Worm (Caenorhabditis elegans): ENCODE measurements around the gene str-125.

str-125 gene

ce11 chrV:17066634-17067033 is 9.2 kb downstream of the str-125 start:
- TF ChIP-seq daf-12 (tag; optimal IDR thresholded peaks at IDR 0.05): no peak
- peak; percentile 94 for TF ChIP-seq aha-1 (tag)
- no peak for TF ChIP-seq attf-4 (tag; optimal IDR thresholded peaks at IDR 0.05)

ce11 chrV:17064676-17065075 is 11.1 kb downstream of the str-125 start, which contains the start of gene srh-255:
TSS of gene srh-255 (plus strand) at chrV:17064976.
- TF ChIP-seq dmd-8 (GFP tag; IDR thresholded peaks at IDR 0.05) (no peak), madf-9 (GFP tag; conservative IDR thresholded peaks at IDR 0.05) (no peak), Y5F2A.4 (GFP tag; optimal IDR thresholded peaks at IDR 0.05) (no peak)

DNA sequence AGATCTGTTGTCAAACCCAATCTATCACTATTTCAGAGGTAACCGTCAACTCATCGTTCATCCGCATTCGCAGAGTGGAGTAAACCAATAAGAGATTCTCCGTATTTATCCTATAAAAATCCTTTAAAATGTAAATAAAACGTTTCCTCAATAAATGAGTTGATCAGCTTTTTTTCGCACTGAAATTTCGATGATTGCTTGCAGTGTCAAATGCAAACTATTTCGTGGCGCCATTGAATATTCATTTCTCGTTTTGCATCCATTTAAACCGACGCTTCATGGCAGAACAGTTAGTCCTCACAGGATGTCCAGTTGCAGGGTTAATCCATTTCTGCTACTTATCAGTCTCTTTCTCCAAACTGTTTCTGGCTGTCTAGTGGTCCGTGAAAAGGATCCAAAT is 14.2 kb downstream of the str-125 start, which contains the start of gene F28B1.9:
TSS of gene F28B1.9 (plus strand) at position 301 of the 400 bp plus-strand sequence.
- TF ChIP-seq unc-62 (GFP tag; optimal IDR thresholded peaks at IDR 0.05 in 1 of 2) (peak in 1 of 2 experiments; percentile 15), unc-62 (tag; optimal IDR thresholded peaks at IDR 0.05) (no peak), cey-2 (tag; optimal IDR thresholded peaks at IDR 0.05; ENCODE audit: borderline replicate concordance, insufficient read depth) (no peak)

ce11 chrV:17059987-17060386 is 15.8 kb downstream of the str-125 start, which contains the start of gene sri-66:
TSS of gene sri-66 (plus strand) at chrV:17060287.
- no peak for TF ChIP-seq ceh-62 (tag; optimal IDR thresholded peaks at IDR 0.05)
- no peak for TF ChIP-seq egl-27 (tag; optimal IDR thresholded peaks at IDR 0.05)
- no peak for TF ChIP-seq dmd-9 (GFP tag; IDR thresholded peaks at IDR 0.05)
- no peak for TF ChIP-seq lim-7 (GFP tag; IDR thresholded peaks at IDR 0.05)
- TF ChIP-seq ceh-82 (tag; optimal IDR thresholded peaks at IDR 0.05): no peak
- no peak for TF ChIP-seq nhr-10 (tag; optimal IDR thresholded peaks at IDR 0.05)
- no peak for TF ChIP-seq lin-15B (tag; optimal IDR thresholded peaks at IDR 0.05)
- no peak for TF ChIP-seq nhr-42 (GFP tag; IDR thresholded peaks at IDR 0.05)
- no peak for TF ChIP-seq mep-1 (tag; optimal IDR thresholded peaks at IDR 0.05)
- no peak for TF ChIP-seq nhr-11 (tag; optimal IDR thresholded peaks at IDR 0.05)
- TF ChIP-seq madf-5 (GFP tag; IDR thresholded peaks at IDR 0.05): no peak
- TF ChIP-seq hmg-1.1 (GFP tag; IDR thresholded peaks at IDR 0.05): no peak
- no peak for TF ChIP-seq set-16 (GFP tag; IDR thresholded peaks at IDR 0.05)
- no peak for TF ChIP-seq ctbp-1 (GFP tag; IDR thresholded peaks at IDR 0.05)
- no peak for TF ChIP-seq Y105C5A.15 (GFP tag; IDR thresholded peaks at IDR 0.05)
- TF ChIP-seq duxl-1 (tag; optimal IDR thresholded peaks at IDR 0.05; ENCODE audit: poor library complexity): no peak
- TF ChIP-seq F37D6.2 (tag; optimal IDR thresholded peaks at IDR 0.05): no peak
- TF ChIP-seq F44E2.7 (GFP tag; IDR thresholded peaks at IDR 0.05): no peak

DNA sequence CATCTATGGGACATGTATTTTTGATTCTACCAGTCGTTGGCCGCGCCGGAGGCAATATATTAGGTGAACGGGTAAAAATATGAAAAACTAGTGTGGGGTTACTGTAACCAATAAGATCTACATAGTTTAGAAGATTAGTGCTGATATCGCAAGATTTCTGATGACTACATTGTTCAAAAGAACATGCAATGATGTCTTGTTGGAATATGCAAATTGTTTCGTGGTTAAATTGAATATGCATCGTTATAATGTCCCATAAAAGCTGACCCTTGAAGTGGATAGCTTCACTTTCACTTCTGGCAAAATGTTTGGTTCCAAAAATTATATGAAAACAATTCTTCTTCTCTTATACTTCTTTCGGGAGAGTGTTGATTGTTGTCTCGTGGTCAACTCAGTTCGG is 31.3 kb downstream of the str-125 start, which contains the start of gene F28B1.2:
TSS of gene F28B1.2 (plus strand) at position 301 of the 400 bp plus-strand sequence.
- TF ChIP-seq nhr-42 (GFP tag; IDR thresholded peaks at IDR 0.05) (no peak), egl-27 (tag; optimal IDR thresholded peaks at IDR 0.05) (no peak), F49E8.2 (tag; optimal IDR thresholded peaks at IDR 0.05; ENCODE audit: borderline replicate concordance) (no peak), lin-15B (tag; optimal IDR thresholded peaks at IDR 0.05) (no peak), lin-39 (tag; optimal IDR thresholded peaks at IDR 0.05) (no peak), fkh-10 (GFP tag; optimal IDR thresholded peaks at IDR 0.05) (no peak), pqm-1 (tag; optimal IDR thresholded peaks at IDR 0.05) (no peak), zfp-3 (GFP tag; conservative IDR thresholded peaks at IDR 0.05) (no peak), hlh-30 (tag; optimal IDR thresholded peaks at IDR 0.05; ENCODE audit: insufficient read depth) (no peak), unc-130 (GFP tag; optimal IDR thresholded peaks at IDR 0.05) (no peak), ceh-82 (tag; optimal IDR thresholded peaks at IDR 0.05) (no peak), mxl-3 (GFP tag; optimal IDR thresholded peaks at IDR 0.05) (no peak), daf-16 (GFP tag; optimal IDR thresholded peaks at IDR 0.05) (no peak), daf-16 (tag; optimal IDR thresholded peaks at IDR 0.05) (no peak), ZK337.2 (GFP tag; IDR thresholded peaks at IDR 0.05) (no peak), dve-1 (tag; optimal IDR thresholded peaks at IDR 0.05; ENCODE audit: insufficient read depth) (no peak)

Measured in whole organism, L4 larva.